Worm (Caenorhabditis elegans): ENCODE data around the gene Y43D4A.5.

DNA sequence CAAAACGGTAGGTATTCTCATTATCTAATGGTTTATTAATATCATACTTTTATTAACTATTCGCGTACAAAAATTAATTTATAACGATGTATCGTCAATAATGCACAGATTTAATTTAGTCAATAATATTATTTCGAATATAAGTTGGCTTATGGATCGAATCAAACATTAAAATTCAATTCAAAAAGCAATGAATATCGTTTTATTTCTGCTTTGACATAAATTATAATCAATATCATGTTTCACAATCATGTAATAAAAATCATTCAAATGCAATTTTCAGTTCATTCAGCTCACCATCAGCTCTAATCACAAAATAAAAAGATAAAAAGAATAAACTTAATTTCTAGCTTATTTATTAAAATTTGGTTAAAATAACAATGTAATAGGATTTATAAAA lies 53.1 kb downstream of the Y43D4A.5 start, which contains the start of gene Y116A8A.6:
- no peak for TF ChIP-seq nhr-10 (tag; optimal IDR thresholded peaks at IDR 0.05)
- no peak for TF ChIP-seq daf-8 (GFP tag; IDR thresholded peaks at IDR 0.05)
- no peak for TF ChIP-seq nhr-28 (tag; optimal IDR thresholded peaks at IDR 0.05)
- TF ChIP-seq ztf-7 (tag; optimal IDR thresholded peaks at IDR 0.05), result no peak
- no peak for TF ChIP-seq Y105C5A.15 (GFP tag; IDR thresholded peaks at IDR 0.05)
- TF ChIP-seq madf-9 (GFP tag; conservative IDR thresholded peaks at IDR 0.05), result no peak
- TF ChIP-seq egl-27 (tag; optimal IDR thresholded peaks at IDR 0.05), result no peak
- no peak for TF ChIP-seq set-16 (GFP tag; IDR thresholded peaks at IDR 0.05)
- no peak for TF ChIP-seq nhr-77 (tag; optimal IDR thresholded peaks at IDR 0.05)
- no peak for TF ChIP-seq mdl-1 (tag; optimal IDR thresholded peaks at IDR 0.05)
- TF ChIP-seq T26A8.4 (GFP tag; IDR thresholded peaks at IDR 0.05), result no peak

Data from whole organism, L4 larva.